Worm (Caenorhabditis elegans) whole organism, dauer: ENCODE results near the gene C07D8.5.

ENCODE experiments used
- unc-62 ChIP-seq: sonication (generic microtip); optimal IDR thresholded peaks from 2 replicates; lab custom pipeline; 2017; ENCODE audit warnings: missing biosample characterization, missing genetic modification reagents, missing genetic modification characterization

The C07D8.5 gene

ce11 chrX:7343747-7344146, at the start of gene C07D8.5:
C07D8.5 (plus strand) TSS chrX:7344047.
- no peak for TF ChIP-seq unc-62 (GFP tag; lab: Kevin White, UChicago)

- TF ChIP-seq unc-62 (GFP tag; lab: Kevin White, UChicago), result no peak
Measured at ce11 chrX:7296310-7296709, 47.5 kb upstream of the C07D8.5 start.

ce11 chrX:7298652-7299051, 45.2 kb upstream of the C07D8.5 start, which contains the start of gene K03A1.4:
K03A1.4 (minus strand) TSS chrX:7298752.
- no peak for TF ChIP-seq unc-62 (GFP tag; lab: Kevin White, UChicago)

- no peak for TF ChIP-seq unc-62 (GFP tag; lab: Kevin White, UChicago)
Measured at ce11 chrX:7303115-7303514, 40.7 kb upstream of the C07D8.5 start.

- no peak for TF ChIP-seq unc-62 (GFP tag; lab: Kevin White, UChicago)
Measured at ce11 chrX:7305520-7306186, 38.2 kb upstream of the C07D8.5 start, which contains the start of gene sur-5. sur-5 (minus strand) TSS chrX:7305570.

ce11 chrX:7306434-7306833, 37.4 kb upstream of the C07D8.5 start:
- no peak for TF ChIP-seq unc-62 (GFP tag; lab: Kevin White, UChicago)

ce11 chrX:7309775-7310174, 34.1 kb upstream of the C07D8.5 start, which contains the start of the genes his-38 and his-40:
his-38 (minus strand) TSS chrX:7309875.
his-40 (plus strand) TSS chrX:7310110.
- no peak for TF ChIP-seq unc-62 (GFP tag; lab: Kevin White, UChicago)

- TF ChIP-seq unc-62 (GFP tag; lab: Kevin White, UChicago), result no peak
Measured at ce11 chrX:7311870-7312269, 32.0 kb upstream of the C07D8.5 start.

- no peak for TF ChIP-seq unc-62 (GFP tag; lab: Kevin White, UChicago)
Measured at ce11 chrX:7313236-7313635, 30.6 kb upstream of the C07D8.5 start.

ce11 chrX:7314564-7314963, 29.3 kb upstream of the C07D8.5 start:
- no peak for TF ChIP-seq unc-62 (GFP tag; lab: Kevin White, UChicago)

ce11 chrX:7315329-7315728, 28.5 kb upstream of the C07D8.5 start, which contains the start of gene spp-3:
spp-3 (minus strand) TSS chrX:7315353.
- TF ChIP-seq unc-62 (GFP tag; lab: Kevin White, UChicago), result no peak

ce11 chrX:7316485-7317391, 27.1 kb upstream of the C07D8.5 start, which contains the start of the genes spp-2 and spp-6:
spp-2 (minus strand) TSS chrX:7316818.
spp-6 (plus strand) TSS chrX:7317341.
- TF ChIP-seq unc-62 (GFP tag; lab: Kevin White, UChicago), result no peak

ce11 chrX:7318639-7319038, 25.2 kb upstream of the C07D8.5 start, which contains the start of gene spp-4:
spp-4 (minus strand) TSS chrX:7318756.
- no peak for TF ChIP-seq unc-62 (GFP tag; lab: Kevin White, UChicago)

- no peak for TF ChIP-seq unc-62 (GFP tag; lab: Kevin White, UChicago)
Measured at ce11 chrX:7320115-7320711, 23.6 kb upstream of the C07D8.5 start, which contains the start of gene spp-5. spp-5 (minus strand) TSS chrX:7320354.

ce11 chrX:7322323-7322722, 21.5 kb upstream of the C07D8.5 start, which contains the start of gene T08A9.13:
T08A9.13 (minus strand) TSS chrX:7322423.
- TF ChIP-seq unc-62 (GFP tag; lab: Kevin White, UChicago), result no peak
